Worm (Caenorhabditis elegans) whole organism, L4 larva: ENCODE results near the gene Y22D7AL.1.

Experiments used
- F10B5.3 ChIP-seq: sonication (generic microtip); optimal IDR thresholded peaks from 2 replicates; lab custom pipeline; 2016; ENCODE audit warnings: mild to moderate bottlenecking, missing genetic modification characterization, missing compliant biosample characterization
- Y105C5A.15 ChIP-seq: fragments of 200-800 bp; sonication (Bioruptor generic); IDR thresholded peaks from 2 replicates; pipeline ENCODE4 v1.3.6; 2022; ENCODE audit warnings: missing genetic modification characterization, missing compliant biosample characterization
- ZK546.5 ChIP-seq, 2 experiments: sonication (generic microtip); optimal IDR thresholded peaks; 2 replicates each; lab custom pipeline; 2017; ENCODE audit warnings: missing biosample characterization in 2 of 2, missing genetic modification characterization in 2 of 2
- aha-1 ChIP-seq: fragments of 150-350 bp; peaks from one replicate; lab custom pipeline; 2014; ENCODE audit warnings: missing biosample characterization, missing genetic modification characterization
- ceh-20 ChIP-seq: fragments of 200-800 bp; sonication (Bioruptor generic); IDR thresholded peaks from 2 replicates; pipeline ENCODE4 v1.3.6; 2022; ENCODE audit warnings: missing genetic modification reagents, missing genetic modification characterization, missing compliant biosample characterization
- ceh-28 ChIP-seq: fragments of 150-350 bp; optimal IDR thresholded peaks from 2 replicates; lab custom pipeline; 2014; ENCODE audit warnings: missing biosample characterization, missing genetic modification reagents, missing genetic modification characterization
- ces-1 ChIP-seq: fragments of 150-350 bp; sonication (generic microtip); optimal IDR thresholded peaks from 4 replicates; lab custom pipeline; 2014; ENCODE audit warnings: missing biosample characterization, missing genetic modification reagents, missing genetic modification characterization
- daf-12 ChIP-seq: fragments of 150-350 bp; optimal IDR thresholded peaks from 2 replicates; lab custom pipeline; 2014; ENCODE audit warnings: missing biosample characterization, missing genetic modification reagents, missing genetic modification characterization
- dmd-9 ChIP-seq: fragments of 200-800 bp; sonication (Bioruptor generic); IDR thresholded peaks from 2 replicates; pipeline ENCODE4 v1.3.6; 2022; ENCODE audit warnings: missing genetic modification reagents, missing genetic modification characterization, missing compliant biosample characterization
- egl-43 ChIP-seq: fragments of 200-800 bp; sonication (Bioruptor generic); IDR thresholded peaks from 2 replicates; pipeline ENCODE4 v1.3.6; 2022; ENCODE audit warnings: missing genetic modification reagents, missing genetic modification characterization, missing compliant biosample characterization
- lin-29 ChIP-seq: fragments of 200-800 bp; sonication (Bioruptor generic); IDR thresholded peaks from 2 replicates; pipeline ENCODE4 v1.3.6; 2022; ENCODE audit warnings: missing genetic modification reagents, missing genetic modification characterization, missing compliant biosample characterization
- lir-3 ChIP-seq: sonication (generic microtip); optimal IDR thresholded peaks from 2 replicates; lab custom pipeline; 2016; ENCODE audit warnings: mild to moderate bottlenecking, missing genetic modification characterization, missing compliant biosample characterization
- madf-5 ChIP-seq, 2 experiments: fragments of 200-800 bp; sonication (Bioruptor generic); IDR thresholded peaks; 2 replicates each; pipeline ENCODE4 v1.3.6; 2022; ENCODE audit warnings: missing compliant biosample characterization in 2 of 2, missing genetic modification characterization in 2 of 2
- mdt-29 ChIP-seq: fragments of 200-800 bp; sonication (Bioruptor generic); IDR thresholded peaks from 2 replicates; pipeline ENCODE4 v1.3.6; 2022; ENCODE audit warnings: missing genetic modification reagents, missing genetic modification characterization, missing compliant biosample characterization
- nhr-102 ChIP-seq: sonication (generic microtip); optimal IDR thresholded peaks from 2 replicates; lab custom pipeline; 2016; ENCODE audit warnings: mild to moderate bottlenecking, missing genetic modification characterization, moderate library complexity, missing compliant biosample characterization
- nhr-25 ChIP-seq: sonication (generic microtip); optimal IDR thresholded peaks from 2 replicates; lab custom pipeline; 2017; ENCODE audit warnings: missing genetic modification characterization, mild to moderate bottlenecking, missing compliant biosample characterization, antibody characterized with exemption, moderate library complexity, borderline replicate concordance; ENCODE audit not compliant: insufficient read depth
- nhr-42 ChIP-seq: fragments of 200-800 bp; sonication (Bioruptor generic); IDR thresholded peaks from 2 replicates; pipeline ENCODE4 v1.3.6; 2022; ENCODE audit warnings: missing genetic modification characterization, missing compliant biosample characterization
- set-16 ChIP-seq: fragments of 200-800 bp; sonication (Bioruptor generic); IDR thresholded peaks from 2 replicates; pipeline ENCODE4 v1.3.6; 2022; ENCODE audit warnings: missing genetic modification reagents, missing genetic modification characterization, missing compliant biosample characterization
- snpc-1.2 ChIP-seq: fragments of 200-800 bp; sonication (Bioruptor generic); IDR thresholded peaks from 2 replicates; pipeline ENCODE4 v1.3.6; 2022; ENCODE audit warnings: missing genetic modification reagents, missing genetic modification characterization, missing compliant biosample characterization
- tag-97 ChIP-seq: fragments of 200-800 bp; sonication (Bioruptor generic); IDR thresholded peaks from 2 replicates; pipeline ENCODE4 v1.3.6; 2022; ENCODE audit warnings: missing genetic modification characterization, missing compliant biosample characterization
- unc-62 ChIP-seq, 3 experiments: fragments of 150-350 bp in 1 of 3; sonication (generic microtip); optimal IDR thresholded peaks in 2 of 3; peaks in 1 of 3; 1 replicate in 1 of 3; 2 replicates in 2 of 3; lab custom pipeline; 2014 to 2017; ENCODE audit warnings: missing biosample characterization in 3 of 3, missing genetic modification characterization in 3 of 3, missing genetic modification reagents in 3 of 3, missing genotype in 1 of 3
- vab-7 ChIP-seq: fragments of 200-800 bp; sonication (Bioruptor generic); IDR thresholded peaks from 2 replicates; pipeline ENCODE4 v1.3.6; 2022; ENCODE audit warnings: missing genetic modification reagents, missing genetic modification characterization, missing compliant biosample characterization
- ztf-11 ChIP-seq: fragments of 150-350 bp; optimal IDR thresholded peaks from 2 replicates; lab custom pipeline; 2014; ENCODE audit warnings: missing biosample characterization, missing genetic modification characterization
- ztf-7 ChIP-seq: fragments of 150-350 bp; optimal IDR thresholded peaks from 2 replicates; lab custom pipeline; 2014; ENCODE audit warnings: missing biosample characterization, missing genetic modification characterization

Y22D7AL.1 gene

ce11 chrIII:1663056-1663455 lies 10.8 kb downstream of the Y22D7AL.1 start:
- no peak for TF ChIP-seq daf-12 (tag; lab: Kevin White, UChicago)
- no peak for TF ChIP-seq mdt-29 (GFP tag; lab: Robert Waterston, UW)
- no peak for TF ChIP-seq set-16 (GFP tag; lab: Robert Waterston, UW)
- TF ChIP-seq ztf-7 (tag; lab: Kevin White, UChicago): no peak
- TF ChIP-seq ceh-28: peak; percentile 94

ce11 chrIII:1664761-1665266 lies 12.5 kb downstream of the Y22D7AL.1 start, which contains the start of gene Y22D7AL.16:
Y22D7AL.16 (minus strand) TSS chrIII:1665216.
- no peak for TF ChIP-seq ztf-11
- TF ChIP-seq vab-7: peak; percentile 53; the same call in 1 of the 2 replicates
- TF ChIP-seq set-16 (GFP tag; lab: Robert Waterston, UW): peak; percentile 86
- 0 out of 2 replicates have a peak, but pooled peaks have one; percentile 50 for TF ChIP-seq egl-43
- TF ChIP-seq, all 104 proteins: peak for 3

ce11 chrIII:1665373-1665772 lies 13.1 kb downstream of the Y22D7AL.1 start:
- TF ChIP-seq lin-29 (GFP tag; lab: Robert Waterston, UW) (no peak), ceh-28 (peak; percentile 75)

ce11 chrIII:1665799-1666308 lies 13.6 kb downstream of the Y22D7AL.1 start, which contains the start of gene Y22D7AR.3:
Y22D7AR.3 (minus strand) TSS chrIII:1665849.
- TF ChIP-seq Y105C5A.15 (GFP tag; lab: Robert Waterston, UW) (no peak), unc-62 (GFP tag; optimal IDR thresholded peaks at IDR 0.05 in 1 of 2; lab: Kevin White, UChicago) (peak in 1 of 2 experiments; percentile 95), unc-62 (tag; optimal IDR thresholded peaks at IDR 0.05; lab: Kevin White, UChicago) (no peak), egl-43 (0 out of 2 replicates have a peak, but pooled peaks have one; percentile 9)
- TF ChIP-seq, all 104 proteins: peak for 2

- TF ChIP-seq ceh-28: peak; percentile 81
- TF ChIP-seq dmd-9 (GFP tag; lab: Robert Waterston, UW): no peak
- 0 out of 4 replicates have a peak, but pooled peaks of 1 of the 2 experiments have one; percentile 22 for TF ChIP-seq madf-5 (GFP tag; IDR thresholded peaks at IDR 0.05; lab: Robert Waterston, UW)
Observed at ce11 chrIII:1666893-1667292, 14.6 kb downstream of the Y22D7AL.1 start.

- no peak for TF ChIP-seq ces-1 (GFP tag; lab: Kevin White, UChicago)
- no peak for TF ChIP-seq ZK546.5 (tag; optimal IDR thresholded peaks at IDR 0.05; lab: Kevin White, UChicago)
- no peak for TF ChIP-seq nhr-25 (tag; lab: Kevin White, UChicago)
- TF ChIP-seq nhr-102: no peak
- no peak for TF ChIP-seq tag-97
- TF ChIP-seq lir-3 (tag; lab: Kevin White, UChicago): no peak
- no peak for TF ChIP-seq F10B5.3 (tag; lab: Kevin White, UChicago)
- no peak for TF ChIP-seq ceh-20 (GFP tag; lab: Robert Waterston, UW)
Observed at ce11 chrIII:1668519-1668918, 16.2 kb downstream of the Y22D7AL.1 start, which contains the start of gene glb-30. glb-30 (minus strand) TSS chrIII:1668619.

ce11 chrIII:1673320-1673719 lies 21.0 kb downstream of the Y22D7AL.1 start:
- TF ChIP-seq aha-1 (peak; percentile 18), nhr-42 (GFP tag; lab: Robert Waterston, UW) (no peak)

- no peak for TF ChIP-seq snpc-1.2 (GFP tag; lab: Robert Waterston, UW)
Observed at ce11 chrIII:1674760-1675159, 22.5 kb downstream of the Y22D7AL.1 start.
